Fruit fly (Drosophila melanogaster) whole organism, embryonic: ENCODE measurements around the gene inaE.

Experiments used
- Atf3 ChIP-seq: fragments of 200-800 bp; sonication (Bioruptor generic); optimal IDR thresholded peaks from 3 replicates; lab custom pipeline; 2016; ENCODE audit warnings: missing biosample characterization, missing genetic modification characterization
- Bgb ChIP-seq: fragments of 200-800 bp; sonication (Bioruptor generic); IDR thresholded peaks from 2 replicates; pipeline ENCODE4 v1.3.6; 2022; ENCODE audit warnings: missing biosample characterization, missing genetic modification characterization; ENCODE audit not compliant: partially characterized antibody
- CG12071 ChIP-seq: fragments of 200-800 bp; sonication (Bioruptor generic); optimal IDR thresholded peaks from 3 replicates; lab custom pipeline; 2018; ENCODE audit warnings: missing biosample characterization, mild to moderate bottlenecking, missing genetic modification characterization
- CG12236 ChIP-seq: fragments of 200-800 bp; sonication (Bioruptor generic); optimal IDR thresholded peaks from 2 replicates; lab custom pipeline; 2016; ENCODE audit warnings: missing biosample characterization, missing genetic modification characterization
- CG12769 ChIP-seq: fragments of 200-800 bp; sonication (Bioruptor generic); optimal IDR thresholded peaks from 2 replicates; lab custom pipeline; 2019; ENCODE audit warnings: missing biosample characterization, mild to moderate bottlenecking, missing genetic modification characterization, moderate library complexity
- CG2199 ChIP-seq: fragments of 200-800 bp; sonication (Bioruptor generic); IDR thresholded peaks from 3 replicates; pipeline ENCODE4 v1.3.6; 2022; ENCODE audit warnings: missing biosample characterization, missing genetic modification characterization
- CG30403 ChIP-seq: fragments of 200-800 bp; sonication (Bioruptor generic); optimal IDR thresholded peaks from 3 replicates; lab custom pipeline; 2016; ENCODE audit warnings: missing biosample characterization, missing genetic modification characterization
- CG31441 ChIP-seq: fragments of 200-800 bp; sonication (Bioruptor generic); IDR thresholded peaks from 2 replicates; pipeline ENCODE4 v1.3.6; 2022; ENCODE audit warnings: missing biosample characterization, missing genetic modification characterization
- CG6272 ChIP-seq: fragments of 200-800 bp; sonication (Bioruptor generic); IDR thresholded peaks from 2 replicates; pipeline ENCODE4 v1.3.6; 2022; ENCODE audit warnings: missing biosample characterization, missing genetic modification characterization
- CG9609 ChIP-seq: fragments of 200-800 bp; sonication (Bioruptor generic); optimal IDR thresholded peaks from 3 replicates; lab custom pipeline; 2016; ENCODE audit warnings: missing biosample characterization, missing genetic modification characterization
- CG9727 ChIP-seq: fragments of 200-800 bp; sonication (Bioruptor generic); optimal IDR thresholded peaks from 3 replicates; lab custom pipeline; 2017; ENCODE audit warnings: missing biosample characterization, mild to moderate bottlenecking, missing genetic modification characterization
- CrebB ChIP-seq: fragments of 200-800 bp; sonication (Bioruptor generic); optimal IDR thresholded peaks from 3 replicates; lab custom pipeline; 2018; ENCODE audit warnings: missing biosample characterization, mild to moderate bottlenecking, missing genetic modification characterization
- Hr39 ChIP-seq: fragments of >200 bp; optimal IDR thresholded peaks from 2 replicates; lab custom pipeline; 2017
- Lhr ChIP-seq: fragments of 200-800 bp; sonication (Bioruptor generic); optimal IDR thresholded peaks from 3 replicates; lab custom pipeline; 2017; ENCODE audit warnings: mild to moderate bottlenecking, missing biosample characterization, missing genetic modification reagents, missing genetic modification characterization
- Med ChIP-seq: fragments of 200-800 bp; sonication (Bioruptor generic); peaks from one replicate; lab custom pipeline; 2016; ENCODE audit warnings: missing biosample characterization, missing genetic modification characterization, mild to moderate bottlenecking, inconsistent platforms, moderate library complexity
- Pdp1 ChIP-seq, 2 experiments: fragments of 200-800 bp; sonication (Bioruptor generic); optimal IDR thresholded peaks; 3 replicates each; lab custom pipeline; 2016; ENCODE audit warnings: missing biosample characterization in 2 of 2, missing genetic modification characterization in 2 of 2, mild to moderate bottlenecking in 1 of 2, moderate library complexity in 1 of 2
- Spps ChIP-seq: fragments of 200-800 bp; sonication (Bioruptor generic); optimal IDR thresholded peaks from 2 replicates; lab custom pipeline; 2018; ENCODE audit warnings: missing biosample characterization, mild to moderate bottlenecking, missing genetic modification characterization
- Xrp1 ChIP-seq: fragments of 200-800 bp; sonication (Bioruptor generic); IDR thresholded peaks from 2 replicates; pipeline ENCODE4 v1.3.6; 2022; ENCODE audit warnings: missing biosample characterization, missing genetic modification characterization
- amos ChIP-seq: fragments of 200-800 bp; sonication (Bioruptor generic); IDR thresholded peaks from 2 replicates; pipeline ENCODE4 v1.3.6; 2022; ENCODE audit warnings: missing biosample characterization, missing genetic modification characterization; ENCODE audit not compliant: partially characterized antibody
- cad ChIP-seq: fragments of >200 bp; optimal IDR thresholded peaks from 2 replicates; lab custom pipeline; 2017; ENCODE audit warnings: missing biosample characterization, missing genetic modification characterization
- cas ChIP-seq: fragments of 200-800 bp; sonication (Bioruptor generic); IDR thresholded peaks from 2 replicates; pipeline ENCODE4 v1.3.6; 2022; ENCODE audit warnings: missing biosample characterization, missing genetic modification characterization
- cg ChIP-seq: fragments of 200-800 bp; sonication (Bioruptor generic); optimal IDR thresholded peaks from 3 replicates; lab custom pipeline; 2019; ENCODE audit warnings: missing biosample characterization, mild to moderate bottlenecking, missing genetic modification characterization, moderate library complexity
- chif ChIP-seq, 2 experiments: fragments of 200-800 bp; sonication (Bioruptor generic); optimal IDR thresholded peaks; 3 replicates each; lab custom pipeline; 2016; ENCODE audit warnings: missing biosample characterization in 2 of 2, missing genetic modification characterization in 2 of 2
- chinmo ChIP-seq: fragments of 200-800 bp; sonication (Bioruptor generic); IDR thresholded peaks from 4 replicates; pipeline ENCODE4 v1.3.6; 2022; ENCODE audit warnings: missing biosample characterization, missing genetic modification characterization; ENCODE audit not compliant: partially characterized antibody
- crol ChIP-seq: fragments of 200-800 bp; sonication (Bioruptor generic); IDR thresholded peaks from 2 replicates; pipeline ENCODE4 v1.3.6; 2022; ENCODE audit warnings: missing biosample characterization, missing genetic modification characterization
- danr ChIP-seq: fragments of 200-800 bp; sonication (Bioruptor generic); IDR thresholded peaks from 2 replicates; pipeline ENCODE4 v1.3.6; 2022; ENCODE audit warnings: missing biosample characterization, missing genetic modification characterization
- dysf ChIP-seq: fragments of 200-800 bp; sonication (Bioruptor generic); IDR thresholded peaks from 3 replicates; pipeline ENCODE4 v1.3.6; 2022; ENCODE audit warnings: missing biosample characterization, missing genetic modification characterization
- ewg ChIP-seq: fragments of 200-800 bp; sonication (Bioruptor generic); optimal IDR thresholded peaks from 3 replicates; lab custom pipeline; 2017; ENCODE audit warnings: mild to moderate bottlenecking, missing biosample characterization, missing genetic modification reagents, missing genetic modification characterization
- exex ChIP-seq: fragments of 200-800 bp; sonication (Bioruptor generic); optimal IDR thresholded peaks from 4 replicates; lab custom pipeline; 2018; ENCODE audit warnings: missing biosample characterization, mild to moderate bottlenecking, missing genetic modification characterization, moderate library complexity
- hkb ChIP-seq, 2 experiments: fragments of 200-800 bp in 1 of 2; fragments of >200 bp in 1 of 2; sonication (Bioruptor generic) in 1 of 2; IDR thresholded peaks in 1 of 2; optimal IDR thresholded peaks in 1 of 2; 2 replicates each; pipeline versions ENCODE4 v1.3.6 to Lab custom; 2017 to 2022; ENCODE audit warnings: missing biosample characterization in 1 of 2, missing genetic modification characterization in 1 of 2
- ind ChIP-seq: fragments of 200-800 bp; sonication (Bioruptor generic); optimal IDR thresholded peaks from 3 replicates; lab custom pipeline; 2016; ENCODE audit warnings: missing biosample characterization, missing genetic modification characterization
- insv ChIP-seq, 2 experiments: fragments of 200-800 bp; sonication (Bioruptor generic); optimal IDR thresholded peaks; 3 replicates each; lab custom pipeline; 2016 to 2018; ENCODE audit warnings: missing biosample characterization in 2 of 2, missing genetic modification characterization in 2 of 2
- inv ChIP-seq: fragments of 200-800 bp; sonication (Bioruptor generic); IDR thresholded peaks from 2 replicates; pipeline ENCODE4 v1.3.6; 2022; ENCODE audit warnings: missing biosample characterization, missing genetic modification characterization; ENCODE audit not compliant: partially characterized antibody
- jigr1 ChIP-seq: fragments of 200-800 bp; sonication (Bioruptor generic); IDR thresholded peaks from 3 replicates; pipeline ENCODE4 v1.3.6; 2022; ENCODE audit warnings: missing biosample characterization, missing genetic modification characterization
- jumu ChIP-seq: fragments of 200-800 bp; sonication (Bioruptor generic); optimal IDR thresholded peaks from 3 replicates; lab custom pipeline; 2016; ENCODE audit warnings: missing biosample characterization, missing genetic modification characterization
- ken ChIP-seq: fragments of 200-800 bp; sonication (Bioruptor generic); IDR thresholded peaks from 3 replicates; pipeline ENCODE4 v1.3.6; 2022; ENCODE audit warnings: missing biosample characterization, missing genetic modification characterization
- nmo ChIP-seq: fragments of 200-800 bp; sonication (Bioruptor generic); optimal IDR thresholded peaks from 2 replicates; lab custom pipeline; 2018; ENCODE audit warnings: missing biosample characterization, mild to moderate bottlenecking, missing genetic modification characterization, moderate library complexity
- pan ChIP-seq, 4 experiments: fragments of >200 bp in 3 of 4; fragments of 200-800 bp in 1 of 4; sonication (Bioruptor generic) in 1 of 4; optimal IDR thresholded peaks in 3 of 4; IDR thresholded peaks in 1 of 4; 2 replicates each; pipeline versions ENCODE4 v1.3.6 to Lab custom; 2017 to 2022; ENCODE audit warnings: missing biosample characterization in 2 of 4, missing genetic modification characterization in 2 of 4, mixed read lengths in 1 of 4
- pros ChIP-seq: fragments of 200-800 bp; sonication (Bioruptor generic); optimal IDR thresholded peaks from 3 replicates; lab custom pipeline; 2019; ENCODE audit warnings: missing biosample characterization, mild to moderate bottlenecking, missing genetic modification characterization, moderate library complexity
- sd ChIP-seq: fragments of 200-800 bp; sonication (Bioruptor generic); optimal IDR thresholded peaks from 3 replicates; lab custom pipeline; 2018; ENCODE audit warnings: missing biosample characterization, mild to moderate bottlenecking, missing genetic modification characterization, moderate library complexity
- sens ChIP-seq: fragments of 200-800 bp; sonication (Bioruptor generic); peaks from one replicate; lab custom pipeline; 2016; ENCODE audit warnings: missing biosample characterization, missing genetic modification characterization
- seq ChIP-seq: fragments of 200-800 bp; sonication (Bioruptor generic); IDR thresholded peaks from 2 replicates; pipeline ENCODE4 v1.3.6; 2022; ENCODE audit warnings: missing biosample characterization, missing genetic modification characterization
- sr ChIP-seq: fragments of 200-800 bp; sonication (Bioruptor generic); IDR thresholded peaks from 3 replicates; pipeline ENCODE4 v1.3.6; 2022; ENCODE audit warnings: missing biosample characterization, missing genetic modification characterization
- sug ChIP-seq: fragments of 200-800 bp; optimal IDR thresholded peaks from 2 replicates; lab custom pipeline; 2019; ENCODE audit warnings: missing biosample characterization, mild to moderate bottlenecking, missing genetic modification characterization, moderate library complexity
- tap ChIP-seq: fragments of 200-800 bp; optimal IDR thresholded peaks from 3 replicates; lab custom pipeline; 2019; ENCODE audit warnings: missing biosample characterization, mild to moderate bottlenecking, missing genetic modification characterization, moderate library complexity
- zf30C ChIP-seq: fragments of 200-800 bp; sonication (Bioruptor generic); optimal IDR thresholded peaks from 3 replicates; lab custom pipeline; 2018; ENCODE audit warnings: missing biosample characterization, mild to moderate bottlenecking, missing genetic modification characterization

Gene inaE

DNA sequence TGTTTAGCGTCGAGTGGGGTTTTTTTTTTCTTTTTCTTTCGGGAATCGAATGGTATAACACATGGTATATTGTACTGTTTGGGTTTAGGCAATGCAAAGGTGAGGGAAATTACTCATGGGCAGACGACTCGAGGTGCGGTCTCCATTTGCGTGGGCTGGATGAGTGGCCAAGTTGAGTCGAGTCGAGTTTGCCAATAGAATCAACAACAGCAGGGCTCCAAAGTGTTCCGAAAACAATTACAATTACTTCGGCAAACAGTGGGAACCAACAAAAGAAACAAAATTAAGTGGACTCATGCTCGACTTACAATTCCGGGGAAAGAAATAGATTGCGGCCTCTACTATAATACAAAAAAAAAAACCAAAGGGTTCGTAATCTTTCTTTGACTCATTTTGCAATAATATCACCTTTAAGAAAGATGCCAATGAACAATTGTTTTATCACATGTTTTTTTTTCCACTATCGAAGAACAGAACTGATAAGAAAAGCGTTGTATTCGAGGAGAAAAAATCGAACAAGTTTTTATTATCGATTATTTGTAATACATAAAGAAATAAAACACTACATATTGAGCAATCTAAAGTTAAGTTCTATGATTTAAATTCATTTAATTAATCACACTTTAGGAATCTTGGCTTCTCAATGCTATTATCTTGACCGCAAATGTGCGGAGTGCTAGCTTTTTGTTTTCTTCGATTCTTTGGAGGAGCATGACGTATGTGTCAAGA, 37.0 kb downstream of the inaE start (continued):
- no peak for TF ChIP-seq tap (tag; lab: Kevin White, UChicago)
- no peak for TF ChIP-seq danr (GFP tag; lab: Robert Waterston, UW)
- no peak for TF ChIP-seq CG6272
- TF ChIP-seq CG9609 = no peak
- TF ChIP-seq CrebB (tag; lab: Kevin White, UChicago) = no peak
- no peak for TF ChIP-seq jigr1 (GFP tag; lab: Robert Waterston, UW)
- TF ChIP-seq Bgb (GFP tag; lab: Robert Waterston, UW) = no peak
- no peak for TF ChIP-seq CG12236 (GFP tag; lab: Kevin White, UChicago)
- TF ChIP-seq chif (GFP tag; optimal IDR thresholded peaks at IDR 0.05; lab: Kevin White, UChicago) = no peak
- no peak for TF ChIP-seq Spps (tag; lab: Kevin White, UChicago)
- TF ChIP-seq ken (GFP tag; lab: Robert Waterston, UW) = no peak
- no peak for TF ChIP-seq CG12769 (tag; lab: Kevin White, UChicago)
- TF ChIP-seq insv (GFP tag; optimal IDR thresholded peaks at IDR 0.05; lab: Kevin White, UChicago) = no peak
- peak; percentile 48 for TF ChIP-seq CG9727 (GFP tag; lab: Kevin White, UChicago)
- TF ChIP-seq sr (GFP tag; lab: Robert Waterston, UW) = 0 out of 3 replicates have a peak, but pooled peaks have one; percentile 33
- TF ChIP-seq seq (GFP tag; lab: Robert Waterston, UW) = no peak
- TF ChIP-seq Lhr (GFP tag; lab: Kevin White, UChicago) = no peak
- TF ChIP-seq CG12071 (GFP tag; lab: Kevin White, UChicago) = no peak

DNA sequence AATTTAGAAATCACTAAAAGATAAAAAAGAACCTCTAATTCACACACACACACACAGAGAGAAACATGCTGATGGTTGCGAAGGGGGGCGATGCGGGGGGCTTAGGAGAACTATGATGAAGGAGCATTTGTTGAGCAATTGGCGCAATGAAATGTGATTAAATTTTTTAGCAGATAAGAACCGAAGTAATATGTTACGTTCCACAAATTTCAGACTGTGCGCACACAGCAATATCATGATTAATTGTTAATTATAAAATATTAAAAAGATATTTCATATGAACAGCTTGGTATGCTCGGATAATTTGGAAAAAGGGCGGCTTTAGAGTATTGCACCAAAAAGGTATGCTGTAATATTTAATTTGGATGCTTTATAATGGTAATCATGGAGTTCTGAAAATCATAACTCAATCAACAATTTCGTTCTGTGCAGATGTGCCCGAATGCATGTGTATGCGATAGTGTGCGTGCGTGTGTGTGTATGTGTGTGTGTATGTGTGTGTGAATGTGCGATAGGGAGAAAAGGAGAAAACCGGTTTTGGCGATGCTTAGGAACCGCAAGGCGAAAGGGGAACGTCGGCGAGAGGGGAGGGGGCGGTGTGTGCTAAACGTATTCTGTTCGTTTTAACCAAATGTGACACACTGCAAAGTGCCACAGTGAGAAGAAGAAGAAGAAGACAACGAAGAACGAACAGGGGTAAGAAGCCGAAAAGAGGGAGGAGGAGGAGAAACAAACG, 37.7 kb downstream of the inaE start:
- TF ChIP-seq sens (GFP tag; lab: Kevin White, UChicago) (peak; percentile 73), zf30C (peak; percentile 70), Pdp1 (GFP tag; optimal IDR thresholded peaks at IDR 0.05; lab: Kevin White, UChicago) (peak in 1 of 2 experiments; percentile 20), cas (GFP tag; lab: Robert Waterston, UW) (no peak), cg (GFP tag; lab: Kevin White, UChicago) (peak; percentile 53), cad (GFP tag; lab: Kevin White, UChicago) (no peak), pan (optimal IDR thresholded peaks at IDR 0.05; lab: Kevin White, UChicago) (no peak), pan (GFP tag; optimal IDR thresholded peaks at IDR 0.05 in 1 of 2, IDR thresholded peaks at IDR 0.05 in 1 of 2) (peak in 1 of 2 experiments; percentile 14), CG2199 (GFP tag; lab: Robert Waterston, UW) (0 out of 3 replicates have a peak, but pooled peaks have one; percentile 29), jumu (no peak), sd (peak; percentile 86), CG31441 (GFP tag; lab: Robert Waterston, UW) (0 out of 2 replicates have a peak, but pooled peaks have one; percentile 7), ind (GFP tag; lab: Kevin White, UChicago) (no peak), amos (GFP tag; lab: Robert Waterston, UW) (no peak), Med (GFP tag; lab: Kevin White, UChicago) (peak; percentile 54), crol (GFP tag; lab: Robert Waterston, UW) (peak; percentile 78), ewg (no peak), Atf3 (no peak), CG30403 (GFP tag; lab: Kevin White, UChicago) (no peak), hkb (optimal IDR thresholded peaks at IDR 0.05; lab: Kevin White, UChicago) (no peak), hkb (GFP tag; IDR thresholded peaks at IDR 0.05; lab: Robert Waterston, UW) (0 out of 2 replicates have a peak, but pooled peaks have one; percentile 21), sug (tag; lab: Kevin White, UChicago) (peak; percentile 11), chinmo (GFP tag; lab: Robert Waterston, UW) (0 out of 4 replicates have a peak, but pooled peaks have one; percentile 51), exex (tag; lab: Kevin White, UChicago) (peak; percentile 52), Hr39 (lab: Kevin White, UChicago) (no peak), pros (GFP tag; lab: Kevin White, UChicago) (peak; percentile 56), inv (GFP tag; lab: Robert Waterston, UW) (no peak), dysf (GFP tag; lab: Robert Waterston, UW) (0 out of 3 replicates have a peak, but pooled peaks have one; percentile 5), nmo (peak; percentile 0), Xrp1 (GFP tag; lab: Robert Waterston, UW) (0 out of 2 replicates have a peak, but pooled peaks have one; percentile 13)
